Worm (Caenorhabditis elegans) whole organism, mixed stage, embryonic: ENCODE data around the gene T19D12.5.

Experiments
- M03D4.4 ChIP-seq: sonication (generic microtip); optimal IDR thresholded peaks from 2 replicates; lab custom pipeline; 2017; ENCODE audit warnings: mild to moderate bottlenecking, missing genetic modification characterization, missing compliant biosample characterization
- bed-3 ChIP-seq: fragments of 200-800 bp; sonication (Bioruptor generic); optimal IDR thresholded peaks from 3 replicates; lab custom pipeline; 2018; ENCODE audit warnings: mild to moderate bottlenecking, missing genetic modification characterization, moderate library complexity, missing compliant biosample characterization
- blmp-1 ChIP-seq: fragments of 150-350 bp; optimal IDR thresholded peaks from 2 replicates; lab custom pipeline; 2014; ENCODE audit warnings: missing biosample characterization, missing genetic modification characterization
- ceh-39 ChIP-seq: fragments of 150-350 bp; optimal IDR thresholded peaks from 2 replicates; lab custom pipeline; 2014; ENCODE audit warnings: missing biosample characterization, missing genetic modification characterization
- ceh-43 ChIP-seq: fragments of 200-800 bp; sonication (Bioruptor generic); optimal IDR thresholded peaks from 2 replicates; lab custom pipeline; 2018; ENCODE audit warnings: mild to moderate bottlenecking, missing genetic modification characterization, moderate library complexity, missing compliant biosample characterization
- ceh-83 ChIP-seq: fragments of 200-800 bp; sonication (Bioruptor generic); optimal IDR thresholded peaks from 2 replicates; lab custom pipeline; 2018; ENCODE audit warnings: mild to moderate bottlenecking, missing genetic modification characterization, missing compliant biosample characterization
- ces-1 ChIP-seq: fragments of 150-350 bp; optimal IDR thresholded peaks from 2 replicates; lab custom pipeline; 2014; ENCODE audit warnings: missing biosample characterization, missing genetic modification reagents, missing genetic modification characterization
- cnd-1 ChIP-seq: fragments of 200-800 bp; sonication (Bioruptor generic); optimal IDR thresholded peaks from 2 replicates; lab custom pipeline; 2018; ENCODE audit warnings: mild to moderate bottlenecking, missing genetic modification characterization, missing compliant biosample characterization
- drap-1 ChIP-seq: fragments of 200-800 bp; sonication (Bioruptor generic); optimal IDR thresholded peaks from 3 replicates; lab custom pipeline; 2018; ENCODE audit warnings: mild to moderate bottlenecking, missing genetic modification characterization, missing compliant biosample characterization
- elt-1 ChIP-seq: sonication (generic microtip); optimal IDR thresholded peaks from 2 replicates; lab custom pipeline; 2017; ENCODE audit warnings: missing genetic modification characterization, mild to moderate bottlenecking, missing compliant biosample characterization, antibody characterized with exemption, moderate library complexity, borderline replicate concordance; ENCODE audit not compliant: insufficient read depth
- elt-3 ChIP-seq: fragments of 150-350 bp; optimal IDR thresholded peaks from 2 replicates; lab custom pipeline; 2014; ENCODE audit warnings: missing biosample characterization, missing genetic modification characterization
- flh-1 ChIP-seq: fragments of 200-800 bp; sonication (Bioruptor generic); optimal IDR thresholded peaks from 2 replicates; lab custom pipeline; 2018; ENCODE audit warnings: mild to moderate bottlenecking, missing genetic modification characterization, moderate library complexity, missing compliant biosample characterization
- ham-2 ChIP-seq: fragments of 200-800 bp; sonication (Bioruptor generic); optimal IDR thresholded peaks from 2 replicates; lab custom pipeline; 2018; ENCODE audit warnings: mild to moderate bottlenecking, missing genetic modification characterization, missing compliant biosample characterization
- hlh-1 ChIP-seq: fragments of 150-350 bp; optimal IDR thresholded peaks from 2 replicates; lab custom pipeline; 2014; ENCODE audit warnings: missing biosample characterization, missing genetic modification reagents, missing genetic modification characterization
- lin-13 ChIP-seq: fragments of 150-350 bp; optimal IDR thresholded peaks from 2 replicates; lab custom pipeline; 2014; ENCODE audit warnings: missing biosample characterization, missing genetic modification characterization
- lin-32 ChIP-seq: fragments of 200-800 bp; sonication (Bioruptor generic); optimal IDR thresholded peaks from 2 replicates; lab custom pipeline; 2018; ENCODE audit warnings: mild to moderate bottlenecking, missing genetic modification characterization, missing compliant biosample characterization
- lsy-2 ChIP-seq: fragments of 150-350 bp; optimal IDR thresholded peaks from 2 replicates; lab custom pipeline; 2014; ENCODE audit warnings: missing biosample characterization, missing genetic modification characterization
- mab-5 ChIP-seq: fragments of 150-350 bp; optimal IDR thresholded peaks from 2 replicates; lab custom pipeline; 2014; ENCODE audit warnings: missing biosample characterization, missing genetic modification characterization
- mep-1 ChIP-seq: fragments of 150-350 bp; optimal IDR thresholded peaks from 2 replicates; lab custom pipeline; 2017; ENCODE audit warnings: missing biosample characterization, missing genetic modification reagents, missing genetic modification characterization, inconsistent platforms
- mls-2 ChIP-seq: sonication (generic microtip); optimal IDR thresholded peaks from 2 replicates; lab custom pipeline; 2016; ENCODE audit warnings: mild to moderate bottlenecking, missing genetic modification characterization, moderate library complexity, missing compliant biosample characterization
- nhr-12 ChIP-seq: fragments of 150-350 bp; optimal IDR thresholded peaks from 2 replicates; lab custom pipeline; 2014; ENCODE audit warnings: missing biosample characterization, missing genetic modification characterization
- nhr-2 ChIP-seq: fragments of 150-350 bp; optimal IDR thresholded peaks from 2 replicates; lab custom pipeline; 2014; ENCODE audit warnings: missing biosample characterization, missing genetic modification characterization
- nhr-237 ChIP-seq: fragments of 150-350 bp; optimal IDR thresholded peaks from 2 replicates; lab custom pipeline; 2014; ENCODE audit warnings: missing biosample characterization, missing genetic modification characterization
- nhr-28 ChIP-seq: fragments of 150-350 bp; optimal IDR thresholded peaks from 2 replicates; lab custom pipeline; 2014; ENCODE audit warnings: missing biosample characterization, missing genetic modification characterization
- nhr-76 ChIP-seq: sonication (generic microtip); optimal IDR thresholded peaks from 2 replicates; lab custom pipeline; 2017; ENCODE audit warnings: missing biosample characterization, missing genetic modification characterization
- pha-4 ChIP-seq: fragments of 150-350 bp; optimal IDR thresholded peaks from 2 replicates; lab custom pipeline; 2018; ENCODE audit warnings: missing biosample characterization, missing genetic modification reagents, missing genetic modification characterization
- sem-2 ChIP-seq: fragments of 200-800 bp; sonication (Bioruptor generic); optimal IDR thresholded peaks from 2 replicates; lab custom pipeline; 2018; ENCODE audit warnings: mild to moderate bottlenecking, missing genetic modification characterization, missing compliant biosample characterization
- snpc-4 ChIP-seq: fragments of 150-350 bp; optimal IDR thresholded peaks from 2 replicates; lab custom pipeline; 2014; ENCODE audit warnings: missing biosample characterization, missing genetic modification characterization
- sptf-1 ChIP-seq: sonication (generic microtip); optimal IDR thresholded peaks from 2 replicates; lab custom pipeline; 2017; ENCODE audit warnings: mild to moderate bottlenecking, missing genetic modification characterization, moderate library complexity, missing compliant biosample characterization
- tbx-8 ChIP-seq: fragments of 200-800 bp; sonication (Bioruptor generic); optimal IDR thresholded peaks from 2 replicates; lab custom pipeline; 2018; ENCODE audit warnings: mild to moderate bottlenecking, missing genetic modification characterization, moderate library complexity, missing compliant biosample characterization
- unc-120 ChIP-seq: sonication (generic microtip); optimal IDR thresholded peaks from 2 replicates; lab custom pipeline; 2017; ENCODE audit warnings: missing genetic modification characterization, missing compliant biosample characterization; ENCODE audit not compliant: poor library complexity, severe bottlenecking
- unc-39 ChIP-seq: fragments of 150-350 bp; optimal IDR thresholded peaks from 2 replicates; lab custom pipeline; 2014; ENCODE audit warnings: missing biosample characterization, missing genetic modification characterization
- unc-62 ChIP-seq: fragments of 150-350 bp; optimal IDR thresholded peaks from 2 replicates; lab custom pipeline; 2014; ENCODE audit warnings: missing biosample characterization, missing genetic modification reagents, missing genetic modification characterization
- zip-8 ChIP-seq: fragments of 150-350 bp; optimal IDR thresholded peaks from 2 replicates; lab custom pipeline; 2014; ENCODE audit warnings: missing biosample characterization, missing genetic modification characterization
- ztf-11 ChIP-seq: fragments of 150-350 bp; optimal IDR thresholded peaks from 2 replicates; lab custom pipeline; 2014; ENCODE audit warnings: missing biosample characterization, missing genetic modification characterization

T19D12.5 gene

ce11 chrII:6592251-6592650 is 43.8 kb downstream of the T19D12.5 start, which contains the start of gene C56C10.9:
Gene C56C10.9, minus strand, starts transcription at chrII:6592351.
- TF ChIP-seq M03D4.4 (tag; lab: Kevin White, UChicago): no peak
- TF ChIP-seq unc-120 (tag; lab: Kevin White, UChicago): no peak
- no peak for TF ChIP-seq nhr-76 (tag; lab: Kevin White, UChicago)
- TF ChIP-seq unc-62: no peak
- no peak for TF ChIP-seq snpc-4 (tag; lab: Kevin White, UChicago)
- TF ChIP-seq, all 35 proteins: peak for 0

ce11 chrII:6591000-6591399 is 45.0 kb downstream of the T19D12.5 start:
- TF ChIP-seq nhr-76 (tag; lab: Kevin White, UChicago) (no peak), nhr-12 (tag; lab: Kevin White, UChicago) (no peak), unc-62 (no peak), M03D4.4 (tag; lab: Kevin White, UChicago) (no peak), mab-5 (no peak)

ce11 chrII:6589408-6589807 is 46.6 kb downstream of the T19D12.5 start, which contains the start of gene vps-32.1:
Gene vps-32.1, plus strand, starts transcription at chrII:6589708.
- no peak for TF ChIP-seq lin-32 (GFP tag; lab: Kevin White, UChicago)
- TF ChIP-seq tbx-8 (GFP tag; lab: Kevin White, UChicago): no peak
- no peak for TF ChIP-seq ham-2

- TF ChIP-seq elt-3 (tag; lab: Kevin White, UChicago) (peak; percentile 91), ceh-39 (tag; lab: Kevin White, UChicago) (peak; percentile 71), nhr-76 (tag; lab: Kevin White, UChicago) (no peak), ces-1 (GFP tag; lab: Kevin White, UChicago) (peak; percentile 94), sptf-1 (peak; percentile 71), elt-1 (no peak), ztf-11 (tag; lab: Kevin White, UChicago) (peak; percentile 67), unc-62 (peak; percentile 96), M03D4.4 (tag; lab: Kevin White, UChicago) (peak; percentile 63), unc-39 (tag; lab: Kevin White, UChicago) (no peak), hlh-1 (tag; lab: Kevin White, UChicago) (peak; percentile 56), nhr-12 (tag; lab: Kevin White, UChicago) (no peak), nhr-2 (peak; percentile 15), lin-32 (GFP tag; lab: Kevin White, UChicago) (no peak), nhr-237 (tag; lab: Kevin White, UChicago) (peak; percentile 93), zip-8 (tag; lab: Kevin White, UChicago) (no peak), ceh-43 (no peak), sem-2 (GFP tag; lab: Kevin White, UChicago) (no peak), mls-2 (peak; percentile 63), mab-5 (peak; percentile 34), unc-120 (tag; lab: Kevin White, UChicago) (peak; percentile 99), snpc-4 (tag; lab: Kevin White, UChicago) (no peak), cnd-1 (tag; lab: Kevin White, UChicago) (peak; percentile 31), flh-1 (GFP tag; lab: Kevin White, UChicago) (no peak), ham-2 (peak; percentile 89), blmp-1 (tag; lab: Kevin White, UChicago) (no peak), ceh-83 (peak; percentile 58), mep-1 (tag; lab: Kevin White, UChicago) (peak; percentile 93), tbx-8 (GFP tag; lab: Kevin White, UChicago) (no peak), bed-3 (GFP tag; lab: Kevin White, UChicago) (no peak), drap-1 (GFP tag; lab: Kevin White, UChicago) (no peak), pha-4 (tag; lab: Kevin White, UChicago) (peak; percentile 71), nhr-28 (no peak), lsy-2 (tag; lab: Kevin White, UChicago) (peak; percentile 84), lin-13 (tag; lab: Kevin White, UChicago) (peak; percentile 88)
- TF ChIP-seq, all 35 proteins: peak for 20
Observed at ce11 chrII:6588605-6589292, 47.3 kb downstream of the T19D12.5 start, which contains the start of gene icd-1. Gene icd-1, minus strand, starts transcription at chrII:6588655.
